Worm (Caenorhabditis elegans): ENCODE measurements around the gene Y43F8B.24.

The Y43F8B.24 gene

ce11 chrV:19457120-19457519 lies at the start of gene Y43F8B.24:
Gene Y43F8B.24, plus strand, starts transcription at chrV:19457420.
- TF ChIP-seq daf-16 (GFP tag; optimal IDR thresholded peaks at IDR 0.05) (no peak), daf-16 (tag; optimal IDR thresholded peaks at IDR 0.05) (peak; percentile 17), php-3 (GFP tag; IDR thresholded peaks at IDR 0.05) (no peak), unc-62 (GFP tag; optimal IDR thresholded peaks at IDR 0.05 in 1 of 2) (peak in 1 of 2 experiments; percentile 7), unc-62 (tag; optimal IDR thresholded peaks at IDR 0.05) (no peak), ZK337.2 (GFP tag; IDR thresholded peaks at IDR 0.05) (no peak)

- peak; percentile 87 for TF ChIP-seq pqm-1 (tag; optimal IDR thresholded peaks at IDR 0.05)
- TF ChIP-seq dve-1 (tag; optimal IDR thresholded peaks at IDR 0.05; ENCODE audit: insufficient read depth): peak; percentile 56
- TF ChIP-seq nhr-28 (tag; optimal IDR thresholded peaks at IDR 0.05): peak; percentile 47
- TF ChIP-seq dmd-6 (GFP tag; IDR thresholded peaks at IDR 0.05): peak; percentile 53; the same call in 1 of the 2 replicates
- no peak for TF ChIP-seq egl-27 (tag; optimal IDR thresholded peaks at IDR 0.05)
- peak; percentile 48 for TF ChIP-seq hlh-11 (tag; optimal IDR thresholded peaks at IDR 0.05)
- TF ChIP-seq duxl-1 (tag; optimal IDR thresholded peaks at IDR 0.05; ENCODE audit: poor library complexity): peak; percentile 12
- no peak for TF ChIP-seq daf-16 (GFP tag; optimal IDR thresholded peaks at IDR 0.05)
- TF ChIP-seq daf-16 (tag; optimal IDR thresholded peaks at IDR 0.05): peak; percentile 66
- no peak for TF ChIP-seq arid-1 (GFP tag; conservative IDR thresholded peaks at IDR 0.05)
Measured at ce11 chrV:19410663-19411062, 46.6 kb upstream of the Y43F8B.24 start, which contains the start of gene C25F9.5. Gene C25F9.5, minus strand, starts transcription at chrV:19410857.

- TF ChIP-seq pqm-1 (tag; optimal IDR thresholded peaks at IDR 0.05): peak; percentile 41
- TF ChIP-seq ceh-20 (GFP tag; IDR thresholded peaks at IDR 0.05): no peak
- peak; percentile 36; the same call in 1 of the 2 replicates for TF ChIP-seq dmd-6 (GFP tag; IDR thresholded peaks at IDR 0.05)
- peak in 1 of 2 experiments; percentile 29 for TF ChIP-seq unc-62 (GFP tag; optimal IDR thresholded peaks at IDR 0.05 in 1 of 2)
- TF ChIP-seq unc-62 (tag; optimal IDR thresholded peaks at IDR 0.05): no peak
- no peak for TF ChIP-seq daf-16 (GFP tag; optimal IDR thresholded peaks at IDR 0.05)
- peak; percentile 27 for TF ChIP-seq daf-16 (tag; optimal IDR thresholded peaks at IDR 0.05)
- TF ChIP-seq ctbp-1 (GFP tag; IDR thresholded peaks at IDR 0.05): no peak
- TF ChIP-seq nhr-28 (tag; optimal IDR thresholded peaks at IDR 0.05): peak; percentile 20
- no peak for TF ChIP-seq ztf-11 (tag; optimal IDR thresholded peaks at IDR 0.05)
Measured at ce11 chrV:19416475-19416874, 40.7 kb upstream of the Y43F8B.24 start, which contains the start of the genes C25F9.4 and C25F9.9. Gene C25F9.4, minus strand, starts transcription at chrV:19416575. Gene C25F9.9, plus strand, starts transcription at chrV:19416611.

ce11 chrV:19417836-19418235 lies 39.4 kb upstream of the Y43F8B.24 start, which contains the start of gene C25F9.15:
Gene C25F9.15, plus strand, starts transcription at chrV:19418136.
- TF ChIP-seq ztf-7 (tag; optimal IDR thresholded peaks at IDR 0.05) (no peak), nhr-28 (tag; optimal IDR thresholded peaks at IDR 0.05) (peak; percentile 30), dve-1 (tag; optimal IDR thresholded peaks at IDR 0.05; ENCODE audit: insufficient read depth) (peak; percentile 30), cey-2 (tag; optimal IDR thresholded peaks at IDR 0.05; ENCODE audit: borderline replicate concordance, insufficient read depth) (no peak), pqm-1 (tag; optimal IDR thresholded peaks at IDR 0.05) (peak; percentile 34)

DNA sequence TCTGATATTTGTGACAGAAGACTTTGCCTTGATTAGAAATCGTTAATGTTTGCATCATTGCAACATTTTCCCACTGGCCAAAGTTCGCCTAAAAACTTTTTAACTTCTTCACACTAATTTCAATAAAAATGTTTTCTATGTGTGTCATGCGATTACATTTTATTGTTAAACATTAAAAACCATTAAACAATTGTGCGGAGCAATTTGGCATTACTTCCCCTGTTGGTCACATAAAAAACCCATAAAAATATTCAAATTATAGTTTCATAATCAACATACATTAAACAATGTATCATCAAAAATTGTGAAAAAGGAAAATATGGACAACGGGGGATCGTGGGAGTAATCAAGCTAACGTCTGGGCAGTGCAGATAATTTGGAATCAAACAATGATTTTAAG lies 37.9 kb upstream of the Y43F8B.24 start:
- TF ChIP-seq nhr-28 (tag; optimal IDR thresholded peaks at IDR 0.05) (peak; percentile 6), php-3 (GFP tag; IDR thresholded peaks at IDR 0.05) (peak; percentile 94)

DNA sequence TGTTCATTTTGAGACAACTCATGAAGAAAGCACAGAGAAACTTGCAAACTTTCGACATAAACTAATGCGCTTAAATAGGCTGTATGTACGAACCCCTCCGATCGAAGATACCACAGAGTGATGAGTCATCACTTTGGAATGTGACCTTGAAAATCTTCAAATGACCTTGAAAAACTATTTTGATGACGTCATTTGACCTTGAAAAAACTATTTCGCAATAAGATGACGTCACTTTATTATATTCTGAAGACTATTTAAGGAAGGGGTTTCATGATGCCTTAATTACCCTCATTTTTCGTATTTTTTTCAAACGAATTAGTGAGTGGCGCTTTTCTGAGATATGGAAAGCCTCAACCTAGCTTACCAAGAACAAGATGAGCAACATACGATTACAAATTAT lies 36.1 kb upstream of the Y43F8B.24 start, which contains the start of gene C25F9.2:
C25F9.2 (plus strand) TSS at position 341 of the 400 bp plus-strand sequence.
- no peak for TF ChIP-seq mxl-3 (GFP tag; optimal IDR thresholded peaks at IDR 0.05)
- no peak for TF ChIP-seq nhr-77 (tag; optimal IDR thresholded peaks at IDR 0.05)
- no peak for TF ChIP-seq mes-2 (tag; optimal IDR thresholded peaks at IDR 0.05; ENCODE audit: poor library complexity, severe bottlenecking)
- no peak for TF ChIP-seq lin-39 (tag; optimal IDR thresholded peaks at IDR 0.05)
- no peak for TF ChIP-seq D1046.2 (GFP tag; IDR thresholded peaks at IDR 0.05)
- no peak for TF ChIP-seq ctbp-1 (GFP tag; IDR thresholded peaks at IDR 0.05)
- TF ChIP-seq Y48G9A.11 (GFP tag; IDR thresholded peaks at IDR 0.05): no peak

- TF ChIP-seq nhr-111 (GFP tag; optimal IDR thresholded peaks at IDR 0.05): no peak
- TF ChIP-seq mdl-1 (tag; optimal IDR thresholded peaks at IDR 0.05): no peak
- TF ChIP-seq daf-19 (GFP tag; conservative IDR thresholded peaks at IDR 0.05): no peak
- TF ChIP-seq lin-29 (GFP tag; IDR thresholded peaks at IDR 0.05): no peak
- peak in 1 of 2 experiments; percentile 61 for TF ChIP-seq unc-62 (GFP tag; optimal IDR thresholded peaks at IDR 0.05 in 1 of 2)
- TF ChIP-seq unc-62 (tag; optimal IDR thresholded peaks at IDR 0.05): no peak
- no peak for TF ChIP-seq F10B5.3 (tag; optimal IDR thresholded peaks at IDR 0.05)
- no peak for TF ChIP-seq lin-1 (GFP tag; IDR thresholded peaks at IDR 0.05)
- no peak for TF ChIP-seq ceh-32 (tag; optimal IDR thresholded peaks at IDR 0.05; ENCODE audit: poor library complexity)
- peak; percentile 11 for TF ChIP-seq hlh-11 (tag; optimal IDR thresholded peaks at IDR 0.05)
- TF ChIP-seq tra-1 (GFP tag; IDR thresholded peaks at IDR 0.05): no peak
- TF ChIP-seq nhr-6 (tag; optimal IDR thresholded peaks at IDR 0.05): no peak
- no peak for TF ChIP-seq lim-7 (GFP tag; IDR thresholded peaks at IDR 0.05)
- TF ChIP-seq zip-2 (tag; optimal IDR thresholded peaks at IDR 0.05): no peak
- TF ChIP-seq nhr-77 (tag; optimal IDR thresholded peaks at IDR 0.05): no peak
- TF ChIP-seq lsy-2 (tag; optimal IDR thresholded peaks at IDR 0.05): no peak
Measured at ce11 chrV:19428097-19428496, 29.1 kb upstream of the Y43F8B.24 start.

All from whole organism, L4 larva.